Fruit fly (Drosophila melanogaster) whole organism, wandering third instar larva: Measurements from ENCODE around the gene Or88a.

Experiments used
- Abd-B ChIP-seq: fragments of >200 bp; optimal IDR thresholded peaks from 2 replicates; lab custom pipeline; 2017; ENCODE audit warnings: missing biosample characterization, missing genetic modification characterization
- CG32264 ChIP-seq: fragments of 200-800 bp; sonication (Bioruptor generic); optimal IDR thresholded peaks from 2 replicates; lab custom pipeline; 2016; ENCODE audit warnings: missing biosample characterization, missing genetic modification characterization
- CrebA ChIP-seq: fragments of 200-800 bp; sonication (Bioruptor generic); optimal IDR thresholded peaks from 2 replicates; lab custom pipeline; 2016; ENCODE audit warnings: missing biosample characterization, mild to moderate bottlenecking, missing genetic modification characterization, borderline replicate concordance
- GATAd ChIP-seq: sonication (Bioruptor generic); optimal IDR thresholded peaks from 2 replicates; lab custom pipeline; 2016; ENCODE audit warnings: missing biosample characterization, missing genetic modification characterization
- HLH106 ChIP-seq: fragments of 200-800 bp; optimal IDR thresholded peaks from 3 replicates; lab custom pipeline; 2019; ENCODE audit warnings: missing biosample characterization, mild to moderate bottlenecking, missing genetic modification characterization, moderate library complexity
- Hr78 ChIP-seq: fragments of >200 bp; optimal IDR thresholded peaks from 2 replicates; lab custom pipeline; 2017; ENCODE audit warnings: missing biosample characterization, missing genetic modification characterization
- Myc ChIP-seq: fragments of >200 bp; optimal IDR thresholded peaks from 2 replicates; lab custom pipeline; 2017
- N ChIP-seq: fragments of >200 bp; optimal IDR thresholded peaks from 2 replicates; lab custom pipeline; 2018; ENCODE audit warnings: missing biosample characterization, missing external identifiers, missing genetic modification characterization
- Rel ChIP-seq, 2 experiments: fragments of 200-800 bp; sonication (Bioruptor generic) in 1 of 2; optimal IDR thresholded peaks; 2 replicates in 1 of 2; 3 replicates in 1 of 2; lab custom pipeline; 2016 to 2019; ENCODE audit warnings: mild to moderate bottlenecking in 2 of 2, missing biosample characterization in 2 of 2, missing genetic modification characterization in 2 of 2, moderate library complexity in 1 of 2
- Sp1 ChIP-seq: fragments of 200-800 bp; sonication (Bioruptor generic); optimal IDR thresholded peaks from 3 replicates; lab custom pipeline; 2019; ENCODE audit warnings: missing biosample characterization, mild to moderate bottlenecking, missing genetic modification characterization, moderate library complexity
- br ChIP-seq: fragments of 200-800 bp; sonication (Bioruptor generic); optimal IDR thresholded peaks from 2 replicates; lab custom pipeline; 2016; ENCODE audit warnings: missing biosample characterization, missing genetic modification characterization
- brk ChIP-seq: fragments of 200-800 bp; sonication (Bioruptor generic); optimal IDR thresholded peaks from 2 replicates; lab custom pipeline; 2016; ENCODE audit warnings: missing biosample characterization, mild to moderate bottlenecking, missing genetic modification characterization
- dl ChIP-seq, 2 experiments: fragments of 175-275, 200-275 bp in 1 of 2; fragments of 200-275 bp in 1 of 2; sonication (Bioruptor generic); optimal IDR thresholded peaks; lab custom pipeline; 2018; ENCODE audit warnings: mild to moderate bottlenecking in 2 of 2, missing biosample characterization in 2 of 2, missing genetic modification characterization in 2 of 2, moderate library complexity in 2 of 2; ENCODE audit not compliant: partially characterized antibody in 2 of 2, insufficient read depth in 1 of 2
- dmrt93B ChIP-seq: fragments of 200-800 bp; sonication (Bioruptor generic); optimal IDR thresholded peaks from 2 replicates; lab custom pipeline; 2018; ENCODE audit warnings: missing biosample characterization, mild to moderate bottlenecking, missing genetic modification characterization
- dsf ChIP-seq: sonication (Bioruptor generic); optimal IDR thresholded peaks from 2 replicates; lab custom pipeline; 2016; ENCODE audit warnings: missing biosample characterization, missing genetic modification characterization, borderline replicate concordance
- jim ChIP-seq: fragments of 175-275, 200-325 bp; sonication (Bioruptor generic); optimal IDR thresholded peaks from 2 replicates; lab custom pipeline; 2016; ENCODE audit warnings: missing biosample characterization, mild to moderate bottlenecking, missing genetic modification characterization
- rgr ChIP-seq: fragments of 200-800 bp; sonication (Bioruptor generic); optimal IDR thresholded peaks from 3 replicates; lab custom pipeline; 2016; ENCODE audit warnings: missing biosample characterization, mild to moderate bottlenecking, missing genetic modification characterization
- sage ChIP-seq: fragments of 200-800 bp; sonication (Bioruptor generic); optimal IDR thresholded peaks from 2 replicates; lab custom pipeline; 2016; ENCODE audit warnings: missing biosample characterization, mild to moderate bottlenecking, missing genetic modification characterization
- woc ChIP-seq: sonication (Bioruptor generic); optimal IDR thresholded peaks from 2 replicates; lab custom pipeline; 2016; ENCODE audit warnings: missing biosample characterization, mild to moderate bottlenecking, missing genetic modification characterization

Or88a gene

dm6 chr3R:14157331-14157730 lies 48.1 kb downstream of the Or88a start, which contains the start of gene CG31533:
Gene CG31533, minus strand, starts transcription at chr3R:14157431.
- TF ChIP-seq CG32264 (GFP tag; lab: Kevin White, UChicago) (no peak), rgr (GFP tag; lab: Kevin White, UChicago) (no peak), Myc (no peak), Abd-B (GFP tag; lab: Kevin White, UChicago) (no peak), GATAd (GFP tag; lab: Kevin White, UChicago) (no peak)

- TF ChIP-seq HLH106 (tag; lab: Kevin White, UChicago) (no peak), N (GFP tag; lab: Kevin White, UChicago) (no peak), rgr (GFP tag; lab: Kevin White, UChicago) (no peak), brk (GFP tag; lab: Kevin White, UChicago) (no peak), CrebA (GFP tag; lab: Kevin White, UChicago) (no peak), jim (GFP tag; lab: Kevin White, UChicago) (no peak), Sp1 (GFP tag; lab: Kevin White, UChicago) (no peak), Hr78 (no peak), sage (GFP tag; lab: Kevin White, UChicago) (no peak), dsf (GFP tag; lab: Kevin White, UChicago) (no peak), dl (GFP tag; optimal IDR thresholded peaks at IDR 0.05; lab: Kevin White, UChicago; ENCODE audit: insufficient read depth in 1 of 2, partially characterized antibody in 2 of 2) (no peak), Myc (no peak), woc (GFP tag; lab: Kevin White, UChicago) (no peak), dmrt93B (GFP tag; lab: Kevin White, UChicago) (no peak), Rel (GFP tag; optimal IDR thresholded peaks at IDR 0.05; lab: Kevin White, UChicago) (no peak), Rel (tag; optimal IDR thresholded peaks at IDR 0.05; lab: Kevin White, UChicago) (no peak), br (GFP tag; lab: Kevin White, UChicago) (no peak)
- TF ChIP-seq, all 38 proteins: peak for 0
Measured at dm6 chr3R:14160178-14160577, 50.9 kb downstream of the Or88a start, which contains the start of gene CG31327. Gene CG31327, minus strand, starts transcription at chr3R:14160278.
